Worm (Caenorhabditis elegans) whole organism, L3 larva: ENCODE results near the gene clc-27.

Experiments
- ZK546.5 ChIP-seq: sonication (generic microtip); optimal IDR thresholded peaks from 2 replicates; lab custom pipeline; 2017; ENCODE audit warnings: missing biosample characterization, missing genetic modification characterization
- ceh-82 ChIP-seq: fragments of 150-350 bp; optimal IDR thresholded peaks from 2 replicates; lab custom pipeline; 2014; ENCODE audit warnings: missing biosample characterization, missing genetic modification characterization
- nhr-11 ChIP-seq: fragments of 150-350 bp; optimal IDR thresholded peaks from 2 replicates; lab custom pipeline; 2014; ENCODE audit warnings: missing biosample characterization, missing genetic modification characterization
- nhr-237 ChIP-seq: fragments of 150-350 bp; optimal IDR thresholded peaks from 2 replicates; lab custom pipeline; 2014; ENCODE audit warnings: missing biosample characterization, missing genetic modification characterization
- nhr-25 ChIP-seq: sonication (generic microtip); optimal IDR thresholded peaks from 2 replicates; lab custom pipeline; 2017; ENCODE audit warnings: missing biosample characterization, missing genetic modification characterization
- nhr-77 ChIP-seq: fragments of 150-350 bp; optimal IDR thresholded peaks from 2 replicates; lab custom pipeline; 2014; ENCODE audit warnings: missing biosample characterization, missing genetic modification characterization
- pqm-1 ChIP-seq: fragments of 150-350 bp; optimal IDR thresholded peaks from 2 replicates; lab custom pipeline; 2017; ENCODE audit warnings: missing biosample characterization, missing genetic modification characterization, inconsistent platforms
- sea-2 ChIP-seq: fragments of 150-350 bp; sonication (generic microtip); optimal IDR thresholded peaks from 4 replicates; lab custom pipeline; 2014; ENCODE audit warnings: missing biosample characterization, missing genetic modification reagents, missing genetic modification characterization
- tbx-2 ChIP-seq: sonication (generic microtip); optimal IDR thresholded peaks from 2 replicates; lab custom pipeline; 2016; ENCODE audit warnings: mild to moderate bottlenecking, missing genetic modification characterization, missing compliant biosample characterization

ce11 chrIII:1020732-1021131, 12.5 kb downstream of the clc-27 start, which contains the start of gene clc-23:
- TF ChIP-seq nhr-237, result no peak
- TF ChIP-seq ceh-82, result no peak
- TF ChIP-seq pqm-1 (tag; lab: Kevin White, UChicago), result no peak
- TF ChIP-seq nhr-11 (tag; lab: Kevin White, UChicago), result no peak
- no peak for TF ChIP-seq nhr-25
- no peak for TF ChIP-seq ZK546.5 (tag; lab: Kevin White, UChicago)
- no peak for TF ChIP-seq tbx-2 (tag; lab: Kevin White, UChicago)
- TF ChIP-seq nhr-77 (tag; lab: Kevin White, UChicago), result no peak
- no peak for TF ChIP-seq sea-2 (GFP tag; lab: Kevin White, UChicago)
